Fruit fly (Drosophila melanogaster) whole organism, embryonic: ENCODE data around the gene mTerf3.

Experiments used
- CG10366 ChIP-seq: fragments of 200-800 bp; sonication (Bioruptor generic); IDR thresholded peaks from 2 replicates; pipeline ENCODE4 v1.3.6; 2022; ENCODE audit warnings: missing biosample characterization, missing genetic modification characterization
- CG11456 ChIP-seq: fragments of 200-800 bp; sonication (Bioruptor generic); IDR thresholded peaks from 3 replicates; pipeline ENCODE4 v1.3.6; 2022; ENCODE audit warnings: missing biosample characterization, missing genetic modification characterization
- CG11560 ChIP-seq: fragments of 200-800 bp; sonication (Bioruptor generic); IDR thresholded peaks from 3 replicates; pipeline ENCODE4 v1.3.6; 2022; ENCODE audit warnings: missing biosample characterization, missing genetic modification characterization
- CG13624 ChIP-seq: fragments of 200-800 bp; sonication (Bioruptor generic); optimal IDR thresholded peaks from 2 replicates; lab custom pipeline; 2016; ENCODE audit warnings: missing biosample characterization, missing genetic modification characterization
- CG13775 ChIP-seq: fragments of 200-800 bp; sonication (Bioruptor generic); optimal IDR thresholded peaks from 3 replicates; lab custom pipeline; 2017; ENCODE audit warnings: missing biosample characterization, mild to moderate bottlenecking, missing genetic modification characterization
- CG14441 ChIP-seq: fragments of 200-800 bp; sonication (Bioruptor generic); IDR thresholded peaks from 2 replicates; pipeline ENCODE4 v1.3.6; 2022; ENCODE audit warnings: missing biosample characterization, missing genetic modification characterization
- CG1529 ChIP-seq: fragments of 200-800 bp; sonication (Bioruptor generic); optimal IDR thresholded peaks from 3 replicates; lab custom pipeline; 2018; ENCODE audit warnings: missing biosample characterization, missing genetic modification characterization
- CG1602 ChIP-seq: fragments of 200-800 bp; sonication (Bioruptor generic); optimal IDR thresholded peaks from 3 replicates; lab custom pipeline; 2016; ENCODE audit warnings: missing biosample characterization, missing genetic modification characterization
- CG17612 ChIP-seq: fragments of 200-800 bp; sonication (Bioruptor generic); IDR thresholded peaks from 2 replicates; pipeline ENCODE4 v1.3.6; 2022; ENCODE audit warnings: missing biosample characterization, missing genetic modification characterization
- CG18476 ChIP-seq: fragments of 200-800 bp; sonication (Bioruptor generic); optimal IDR thresholded peaks from 2 replicates; lab custom pipeline; 2016; ENCODE audit warnings: missing biosample characterization, mild to moderate bottlenecking, missing genetic modification characterization
- CG2202 ChIP-seq: fragments of 200-800 bp; sonication (Bioruptor generic); optimal IDR thresholded peaks from 2 replicates; lab custom pipeline; 2018; ENCODE audit warnings: missing biosample characterization, mild to moderate bottlenecking, missing genetic modification characterization
- CG31224 ChIP-seq: fragments of 200-800 bp; sonication (Bioruptor generic); IDR thresholded peaks from 2 replicates; pipeline ENCODE4 v1.3.6; 2022; ENCODE audit warnings: missing biosample characterization, missing genetic modification characterization
- CG31365 ChIP-seq: fragments of 200-800 bp; sonication (Bioruptor generic); optimal IDR thresholded peaks from 2 replicates; lab custom pipeline; 2018; ENCODE audit warnings: missing biosample characterization, mild to moderate bottlenecking, missing genetic modification characterization
- CG3838 ChIP-seq: fragments of 200-800 bp; sonication (Bioruptor generic); optimal IDR thresholded peaks from 3 replicates; lab custom pipeline; 2016; ENCODE audit warnings: missing biosample characterization, missing genetic modification characterization
- CG4707 ChIP-seq: fragments of 200-800 bp; sonication (Bioruptor generic); optimal IDR thresholded peaks from 2 replicates; lab custom pipeline; 2018; ENCODE audit warnings: missing biosample characterization, mild to moderate bottlenecking, missing genetic modification characterization, moderate library complexity
- CG5245 ChIP-seq: fragments of 200-800 bp; sonication (Bioruptor generic); optimal IDR thresholded peaks from 3 replicates; lab custom pipeline; 2016; ENCODE audit warnings: missing biosample characterization, missing genetic modification characterization
- CG7786 ChIP-seq: fragments of 200-800 bp; sonication (Bioruptor generic); optimal IDR thresholded peaks from 2 replicates; lab custom pipeline; 2016; ENCODE audit warnings: missing biosample characterization, missing genetic modification characterization
- CG8765 ChIP-seq: fragments of 200-800 bp; sonication (Bioruptor generic); IDR thresholded peaks from 2 replicates; pipeline ENCODE4 v1.3.6; 2022; ENCODE audit warnings: missing biosample characterization, missing genetic modification characterization
- CTCF ChIP-seq: fragments of 200-800 bp; sonication (Bioruptor generic); optimal IDR thresholded peaks from 2 replicates; lab custom pipeline; 2017; ENCODE audit warnings: missing biosample characterization, mild to moderate bottlenecking, missing genetic modification characterization, moderate library complexity
- D ChIP-seq, 2 experiments: fragments of 200-800 bp in 1 of 2; fragments of >200 bp in 1 of 2; sonication (Bioruptor generic) in 1 of 2; optimal IDR thresholded peaks; 2 replicates in 1 of 2; 3 replicates in 1 of 2; lab custom pipeline; 2017; ENCODE audit warnings: mild to moderate bottlenecking in 1 of 2, missing biosample characterization in 1 of 2, missing genetic modification characterization in 1 of 2, missing genetic modification reagents in 1 of 2
- Dip2 ChIP-seq: fragments of 200-800 bp; sonication (Bioruptor generic); IDR thresholded peaks from 2 replicates; pipeline ENCODE4 v1.3.6; 2022; ENCODE audit warnings: missing biosample characterization, missing genetic modification characterization
- E2f2 ChIP-seq: fragments of 200-800 bp; sonication (Bioruptor generic); IDR thresholded peaks from 2 replicates; pipeline ENCODE4 v1.3.6; 2022; ENCODE audit warnings: missing biosample characterization, missing genetic modification characterization
- Ets65A ChIP-seq: fragments of 200-800 bp; sonication (Bioruptor generic); peaks from one replicate; lab custom pipeline; 2016; ENCODE audit warnings: missing biosample characterization, missing genetic modification characterization
- HLH54F ChIP-seq: fragments of 200-800 bp; sonication (Bioruptor generic); optimal IDR thresholded peaks from 3 replicates; lab custom pipeline; 2016; ENCODE audit warnings: missing biosample characterization, missing genetic modification characterization
- Hey ChIP-seq: fragments of 200-800 bp; sonication (Bioruptor generic); optimal IDR thresholded peaks from 3 replicates; lab custom pipeline; 2018; ENCODE audit warnings: missing biosample characterization, mild to moderate bottlenecking, missing genetic modification characterization
- Jarid2 ChIP-seq: fragments of 200-800 bp; sonication (Bioruptor generic); optimal IDR thresholded peaks from 3 replicates; lab custom pipeline; 2017; ENCODE audit warnings: mild to moderate bottlenecking, missing biosample characterization, missing genetic modification reagents, missing genetic modification characterization
- MBD-R2 ChIP-seq: fragments of 200-800 bp; sonication (Bioruptor generic); IDR thresholded peaks from 2 replicates; pipeline ENCODE4 v1.3.6; 2022; ENCODE audit warnings: missing biosample characterization, missing genetic modification characterization
- MESR4 ChIP-seq: fragments of 200-800 bp; sonication (Bioruptor generic); optimal IDR thresholded peaks from 2 replicates; lab custom pipeline; 2018; ENCODE audit warnings: missing biosample characterization, mild to moderate bottlenecking, missing genetic modification characterization, moderate library complexity
- Optix ChIP-seq: fragments of 200-800 bp; sonication (Bioruptor generic); IDR thresholded peaks from 3 replicates; pipeline ENCODE4 v1.3.6; 2022; ENCODE audit warnings: missing biosample characterization, missing genetic modification characterization
- Poxn ChIP-seq: fragments of 200-800 bp; sonication (Bioruptor generic); IDR thresholded peaks from 2 replicates; pipeline ENCODE4 v1.3.6; 2022; ENCODE audit warnings: missing biosample characterization, missing genetic modification characterization
- Sry-β ChIP-seq: fragments of 200-800 bp; sonication (Bioruptor generic); optimal IDR thresholded peaks from 2 replicates; lab custom pipeline; 2018; ENCODE audit warnings: missing biosample characterization, mild to moderate bottlenecking, missing genetic modification characterization, moderate library complexity
- amos ChIP-seq: fragments of 200-800 bp; sonication (Bioruptor generic); IDR thresholded peaks from 2 replicates; pipeline ENCODE4 v1.3.6; 2022; ENCODE audit warnings: missing biosample characterization, missing genetic modification characterization; ENCODE audit not compliant: partially characterized antibody
- bsh ChIP-seq, 2 experiments: fragments of 200-800 bp; sonication (Bioruptor generic); optimal IDR thresholded peaks; 2 replicates each; lab custom pipeline; 2017 to 2018; ENCODE audit warnings: mild to moderate bottlenecking in 2 of 2, missing biosample characterization in 2 of 2, missing genetic modification characterization in 2 of 2, moderate library complexity in 1 of 2
- caup ChIP-seq: fragments of 200-800 bp; sonication (Bioruptor generic); optimal IDR thresholded peaks from 3 replicates; lab custom pipeline; 2017; ENCODE audit warnings: missing biosample characterization, mild to moderate bottlenecking, missing genetic modification characterization, moderate library complexity; ENCODE audit not compliant: severe bottlenecking
- corto ChIP-seq: fragments of 200-800 bp; sonication (Bioruptor generic); optimal IDR thresholded peaks from 2 replicates; lab custom pipeline; 2016; ENCODE audit warnings: missing biosample characterization, mild to moderate bottlenecking, missing genetic modification characterization, moderate library complexity
- dysf ChIP-seq: fragments of 200-800 bp; sonication (Bioruptor generic); IDR thresholded peaks from 3 replicates; pipeline ENCODE4 v1.3.6; 2022; ENCODE audit warnings: missing biosample characterization, missing genetic modification characterization
- fu2 ChIP-seq: fragments of 200-800 bp; sonication (Bioruptor generic); optimal IDR thresholded peaks from 2 replicates; lab custom pipeline; 2016; ENCODE audit warnings: missing biosample characterization, missing genetic modification characterization
- gce ChIP-seq: fragments of 200-800 bp; sonication (Bioruptor generic); IDR thresholded peaks from 3 replicates; pipeline ENCODE4 v1.3.6; 2022; ENCODE audit warnings: missing biosample characterization, missing genetic modification characterization
- kni ChIP-seq: fragments of 200-800 bp; sonication (Bioruptor generic); optimal IDR thresholded peaks from 3 replicates; lab custom pipeline; 2017; ENCODE audit warnings: mild to moderate bottlenecking, missing biosample characterization, missing genetic modification reagents, missing genetic modification characterization
- lbe ChIP-seq: fragments of 200-800 bp; sonication (Bioruptor generic); optimal IDR thresholded peaks from 2 replicates; lab custom pipeline; 2016; ENCODE audit warnings: missing biosample characterization, mild to moderate bottlenecking, missing genetic modification characterization
- maf-S ChIP-seq: fragments of 200-800 bp; sonication (Bioruptor generic); optimal IDR thresholded peaks from 2 replicates; lab custom pipeline; 2016; ENCODE audit warnings: missing biosample characterization, missing genetic modification characterization
- nau ChIP-seq: fragments of 200-800 bp; sonication (Bioruptor generic); optimal IDR thresholded peaks from 3 replicates; lab custom pipeline; 2017; ENCODE audit warnings: missing biosample characterization, mild to moderate bottlenecking, missing genetic modification characterization, missing genetic modification reagents
- nerfin-1 ChIP-seq: fragments of 200-800 bp; sonication (Bioruptor generic); optimal IDR thresholded peaks from 3 replicates; lab custom pipeline; 2019; ENCODE audit warnings: missing biosample characterization, mild to moderate bottlenecking, missing genetic modification characterization, moderate library complexity
- otp ChIP-seq: fragments of 200-800 bp; sonication (Bioruptor generic); IDR thresholded peaks from 3 replicates; pipeline ENCODE4, ENCODE4 v1.3.6; 2022; ENCODE audit warnings: missing biosample characterization, missing genetic modification characterization
- p53 ChIP-seq: fragments of 200-800 bp; sonication (Bioruptor generic); optimal IDR thresholded peaks from 2 replicates; lab custom pipeline; 2016; ENCODE audit warnings: missing biosample characterization, missing genetic modification characterization
- phol ChIP-seq: fragments of 200-800 bp; sonication (Bioruptor generic); optimal IDR thresholded peaks from 3 replicates; lab custom pipeline; 2018; ENCODE audit warnings: missing biosample characterization, mild to moderate bottlenecking, missing genetic modification characterization, moderate library complexity
- pnt ChIP-seq: fragments of 200-800 bp; sonication (Bioruptor generic); optimal IDR thresholded peaks from 3 replicates; lab custom pipeline; 2016; ENCODE audit warnings: missing biosample characterization, missing genetic modification characterization
- pum ChIP-seq: fragments of 200-800 bp; sonication (Bioruptor generic); optimal IDR thresholded peaks from 2 replicates; lab custom pipeline; 2016; ENCODE audit warnings: missing biosample characterization, missing genetic modification characterization
- tap ChIP-seq: fragments of 200-800 bp; optimal IDR thresholded peaks from 3 replicates; lab custom pipeline; 2019; ENCODE audit warnings: missing biosample characterization, mild to moderate bottlenecking, missing genetic modification characterization, moderate library complexity
- vvl ChIP-seq: fragments of 200-800 bp; sonication (Bioruptor generic); IDR thresholded peaks from 2 replicates; pipeline ENCODE4 v1.3.6; 2022; ENCODE audit warnings: missing biosample characterization, missing genetic modification characterization

Gene mTerf3

DNA sequence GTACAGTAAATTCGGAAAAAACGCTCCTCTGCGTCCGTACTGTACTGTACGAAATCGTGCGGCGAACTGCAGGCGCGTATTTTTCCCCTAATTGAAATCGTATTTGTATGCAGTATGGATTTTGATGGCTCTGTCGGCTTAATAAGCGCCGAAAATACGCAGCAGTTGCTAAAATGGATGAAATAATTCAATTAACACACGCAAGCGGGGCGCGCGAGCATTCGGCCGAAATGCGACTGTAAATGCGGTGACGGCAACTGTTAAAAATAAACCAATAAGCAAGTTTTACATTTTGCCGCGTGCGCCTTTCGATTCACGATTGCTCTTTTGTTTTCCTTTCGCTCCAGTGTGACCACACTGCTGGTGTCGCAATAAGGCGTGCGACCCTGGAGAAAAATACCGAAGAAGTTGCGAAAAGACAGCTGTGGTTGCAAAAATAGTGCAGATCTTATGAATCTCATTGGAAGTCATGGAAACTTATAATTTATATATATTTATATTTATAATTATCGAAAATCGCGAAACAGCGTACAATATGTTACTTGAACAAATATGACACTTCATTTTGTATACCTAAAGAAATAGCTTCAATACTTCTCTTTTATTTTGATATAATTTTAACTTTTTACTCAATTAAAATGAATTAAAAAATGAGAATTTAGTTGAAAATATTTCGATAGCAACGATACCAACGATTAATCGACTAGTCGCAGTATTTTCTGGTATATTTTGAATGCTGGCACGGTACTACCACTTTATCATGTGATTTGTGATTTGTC, 47.4 kb downstream of the mTerf3 start, which contains the start of the genes CG32428 and CG5969 (continued):
- TF ChIP-seq CG8765 (GFP tag; lab: Robert Waterston, UW) (no peak), CG11456 (GFP tag; lab: Robert Waterston, UW) (peak; percentile 71), CG3838 (GFP tag; lab: Kevin White, UChicago) (no peak), phol (tag; lab: Kevin White, UChicago) (peak; percentile 69), Jarid2 (GFP tag; lab: Kevin White, UChicago) (peak; percentile 55), CG1529 (no peak), Dip2 (no peak), CG31224 (peak; percentile 52; the same call in 1 of the 2 replicates), CG1602 (peak; percentile 28), CG31365 (tag; lab: Kevin White, UChicago) (no peak), corto (GFP tag; lab: Kevin White, UChicago) (no peak), CG10366 (GFP tag; lab: Robert Waterston, UW) (peak; percentile 61), HLH54F (GFP tag; lab: Kevin White, UChicago) (no peak), p53 (no peak), Optix (no peak), gce (no peak), CG4707 (GFP tag; lab: Kevin White, UChicago) (no peak), CTCF (GFP tag; lab: Kevin White, UChicago) (no peak), fu2 (no peak), Poxn (no peak), pum (GFP tag; lab: Kevin White, UChicago) (peak; percentile 12), CG5245 (GFP tag; lab: Kevin White, UChicago) (no peak), CG18476 (GFP tag; lab: Kevin White, UChicago) (no peak), nau (GFP tag; lab: Kevin White, UChicago) (no peak), CG13624 (GFP tag; lab: Kevin White, UChicago) (peak; percentile 31), CG17612 (no peak), nerfin-1 (tag; lab: Kevin White, UChicago) (peak; percentile 20), MBD-R2 (no peak; the same call in 1 of the 2 replicates), Ets65A (GFP tag; lab: Kevin White, UChicago) (peak; percentile 79), tap (peak; percentile 38), amos (GFP tag; lab: Robert Waterston, UW) (no peak), D (optimal IDR thresholded peaks at IDR 0.05; lab: Kevin White, UChicago) (peak; percentile 73), D (GFP tag; optimal IDR thresholded peaks at IDR 0.05; lab: Kevin White, UChicago) (no peak), CG7786 (GFP tag; lab: Kevin White, UChicago) (no peak), caup (GFP tag; lab: Kevin White, UChicago) (peak; percentile 65), CG14441 (GFP tag; lab: Robert Waterston, UW) (peak; percentile 76), MESR4 (peak; percentile 44), bsh (GFP tag; optimal IDR thresholded peaks at IDR 0.05; lab: Kevin White, UChicago) (peak in 1 of 2 experiments; percentile 35), Sry-β (GFP tag; lab: Kevin White, UChicago) (no peak), kni (GFP tag; lab: Kevin White, UChicago) (no peak), dysf (peak; percentile 67), otp (GFP tag; lab: Robert Waterston, UW) (no peak), CG2202 (tag; lab: Kevin White, UChicago) (no peak), maf-S (GFP tag; lab: Kevin White, UChicago) (no peak), CG11560 (tag; lab: Robert Waterston, UW) (no peak), lbe (peak; percentile 54), E2f2 (GFP tag; lab: Robert Waterston, UW) (peak; percentile 69), vvl (GFP tag; lab: Robert Waterston, UW) (peak; percentile 72), Hey (tag; lab: Kevin White, UChicago) (no peak), CG13775 (GFP tag; lab: Kevin White, UChicago) (peak; percentile 58), pnt (GFP tag; lab: Kevin White, UChicago) (no peak)
